Worm (Caenorhabditis elegans): ENCODE results near the gene nth-1.
A peak's percentile ranks its signal among the peaks of the same experiment; 100 is the strongest.

ce11 chrIII:4281955-4282618 lies 12.0 kb downstream of the nth-1 start:
- TF ChIP-seq nhr-12 (tag; optimal IDR thresholded peaks at IDR 0.05) (peak; percentile 86), pha-4 (tag; optimal IDR thresholded peaks at IDR 0.05) (peak; percentile 92), nhr-76 (tag; optimal IDR thresholded peaks at IDR 0.05) (no peak), sptf-1 (tag; optimal IDR thresholded peaks at IDR 0.05) (peak; percentile 74), elt-3 (tag; optimal IDR thresholded peaks at IDR 0.05) (no peak), unc-62 (GFP tag; optimal IDR thresholded peaks at IDR 0.05) (peak; percentile 99), lsy-2 (tag; optimal IDR thresholded peaks at IDR 0.05) (peak; percentile 68), sem-2 (GFP tag; optimal IDR thresholded peaks at IDR 0.05) (no peak), snpc-4 (tag; optimal IDR thresholded peaks at IDR 0.05) (no peak), nhr-237 (tag; optimal IDR thresholded peaks at IDR 0.05) (peak; percentile 79), mab-5 (tag; optimal IDR thresholded peaks at IDR 0.05) (no peak)

All from whole organism, mixed stage, embryonic.